Worm (Caenorhabditis elegans) whole organism, L4 larva: ENCODE measurements around the gene srd-55.

Experiments used
- Y48G9A.11 ChIP-seq: fragments of 200-800 bp; sonication (Bioruptor generic); IDR thresholded peaks from 2 replicates; pipeline ENCODE4 v1.3.6; 2022; ENCODE audit warnings: missing genetic modification reagents, missing genetic modification characterization, missing compliant biosample characterization
- ZK546.5 ChIP-seq, 2 experiments: sonication (generic microtip); optimal IDR thresholded peaks; 2 replicates each; lab custom pipeline; 2017; ENCODE audit warnings: missing biosample characterization in 2 of 2, missing genetic modification characterization in 2 of 2
- ceh-82 ChIP-seq: sonication (generic microtip); optimal IDR thresholded peaks from 2 replicates; lab custom pipeline; 2017; ENCODE audit warnings: missing biosample characterization, missing genetic modification characterization
- dmd-6 ChIP-seq: fragments of 200-800 bp; sonication (Bioruptor generic); IDR thresholded peaks from 2 replicates; pipeline ENCODE4 v1.3.6; 2022; ENCODE audit warnings: missing genetic modification reagents, missing genetic modification characterization, missing compliant biosample characterization
- egl-27 ChIP-seq: sonication (generic microtip); optimal IDR thresholded peaks from 3 replicates; lab custom pipeline; 2017; ENCODE audit warnings: missing biosample characterization, missing genetic modification reagents, missing genetic modification characterization
- lin-15B ChIP-seq: fragments of 150-350 bp; sonication (generic microtip); optimal IDR thresholded peaks from 3 replicates; lab custom pipeline; 2014; ENCODE audit warnings: missing biosample characterization, missing genetic modification characterization
- nhr-11 ChIP-seq: fragments of 150-350 bp; optimal IDR thresholded peaks from 2 replicates; lab custom pipeline; 2014; ENCODE audit warnings: missing biosample characterization, missing genetic modification characterization
- nhr-111 ChIP-seq: fragments of 200-800 bp; sonication (Bioruptor generic); optimal IDR thresholded peaks from 2 replicates; lab custom pipeline; 2018; ENCODE audit warnings: mild to moderate bottlenecking, missing genetic modification characterization, missing compliant biosample characterization
- nhr-28 ChIP-seq: fragments of 150-350 bp; optimal IDR thresholded peaks from 2 replicates; lab custom pipeline; 2014; ENCODE audit warnings: missing biosample characterization, missing genetic modification characterization
- nhr-76 ChIP-seq: fragments of 150-350 bp; optimal IDR thresholded peaks from 2 replicates; lab custom pipeline; 2014; ENCODE audit warnings: missing biosample characterization, missing genetic modification characterization
- skn-1 ChIP-seq: fragments of 150-350 bp; optimal IDR thresholded peaks from 2 replicates; lab custom pipeline; 2014; ENCODE audit warnings: missing biosample characterization, missing genetic modification characterization
- snpc-4 ChIP-seq: fragments of 150-350 bp; optimal IDR thresholded peaks from 2 replicates; lab custom pipeline; 2014; ENCODE audit warnings: missing biosample characterization, missing genetic modification characterization

ce11 chrII:7420157-7420556, 11.9 kb downstream of the srd-55 start:
- TF ChIP-seq nhr-28 (tag; lab: Kevin White, UChicago) = peak; percentile 69
- TF ChIP-seq snpc-4 (tag; lab: Kevin White, UChicago) = no peak
- no peak for TF ChIP-seq dmd-6
- no peak for TF ChIP-seq Y48G9A.11 (GFP tag; lab: Robert Waterston, UW)
- no peak for TF ChIP-seq ceh-82 (tag; lab: Kevin White, UChicago)
- TF ChIP-seq egl-27 (tag; lab: Kevin White, UChicago) = no peak
- TF ChIP-seq lin-15B = no peak
- no peak for TF ChIP-seq nhr-76
- no peak for TF ChIP-seq ZK546.5 (tag; optimal IDR thresholded peaks at IDR 0.05; lab: Kevin White, UChicago)
- no peak for TF ChIP-seq skn-1 (tag; lab: Kevin White, UChicago)
- no peak for TF ChIP-seq nhr-111 (GFP tag; lab: Kevin White, UChicago)
- TF ChIP-seq nhr-11 = no peak
